Fruit fly (Drosophila melanogaster) whole organism, adult: Measurements from ENCODE around the gene CG31827.

Source experiments
- CG12768 ChIP-seq: fragments of 200-800 bp; sonication (Bioruptor generic); optimal IDR thresholded peaks from 2 replicates; lab custom pipeline; 2017; ENCODE audit warnings: missing biosample characterization, missing genetic modification characterization, mild to moderate bottlenecking, moderate library complexity, missing genetic modification reagents
- CG14711 ChIP-seq: fragments of 200-800 bp; sonication (Bioruptor generic); optimal IDR thresholded peaks from 2 replicates; lab custom pipeline; 2018; ENCODE audit warnings: missing biosample characterization, mild to moderate bottlenecking, missing genetic modification characterization, moderate library complexity
- CG7045 ChIP-seq: fragments of 200-800 bp; sonication (Bioruptor generic); optimal IDR thresholded peaks from 2 replicates; lab custom pipeline; 2017; ENCODE audit warnings: missing biosample characterization, mild to moderate bottlenecking, missing genetic modification characterization
- Clk ChIP-seq: fragments of 200-800 bp; sonication (Bioruptor generic); optimal IDR thresholded peaks from 2 replicates; lab custom pipeline; 2017; ENCODE audit warnings: missing biosample characterization, missing genetic modification characterization
- Crg-1 ChIP-seq: fragments of 200-800 bp; sonication (Bioruptor generic); optimal IDR thresholded peaks from 2 replicates; lab custom pipeline; 2016; ENCODE audit warnings: missing biosample characterization, missing genetic modification characterization
- Mnt ChIP-seq: fragments of 200-800 bp; sonication (Bioruptor generic); optimal IDR thresholded peaks from 2 replicates; lab custom pipeline; 2016; ENCODE audit warnings: missing biosample characterization, mild to moderate bottlenecking, missing genetic modification characterization
- cic ChIP-seq: fragments of 200-800 bp; sonication (Bioruptor generic); optimal IDR thresholded peaks from 2 replicates; lab custom pipeline; 2017; ENCODE audit warnings: missing biosample characterization, mild to moderate bottlenecking, missing genetic modification characterization, moderate library complexity
- tj ChIP-seq: fragments of 200-800 bp; sonication (Bioruptor generic); optimal IDR thresholded peaks from 3 replicates; lab custom pipeline; 2017; ENCODE audit warnings: missing biosample characterization, mild to moderate bottlenecking, missing genetic modification characterization, moderate library complexity
- toe ChIP-seq: fragments of 200-800 bp; sonication (Bioruptor generic); optimal IDR thresholded peaks from 2 replicates; lab custom pipeline; 2016; ENCODE audit warnings: missing biosample characterization, missing genetic modification characterization

DNA sequence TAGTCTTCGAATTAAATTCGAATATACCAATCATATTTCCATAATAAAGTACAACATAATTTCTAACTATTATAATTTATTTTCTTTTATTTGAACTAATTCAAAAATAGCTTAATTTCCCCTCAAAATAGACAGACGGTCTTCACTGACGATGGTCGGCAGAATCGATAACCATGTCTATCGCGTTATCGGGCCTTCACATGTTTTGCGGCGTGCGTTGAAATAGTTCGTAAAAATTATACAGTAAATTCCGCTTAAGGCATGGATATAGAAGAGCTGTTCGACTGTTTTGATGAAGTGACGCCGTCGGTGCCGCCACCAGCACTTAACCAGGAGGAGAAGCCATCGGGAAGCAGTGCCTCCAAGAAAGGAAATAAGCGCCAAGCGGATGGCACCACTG is 47.1 kb downstream of the CG31827 start, which contains the start of gene Mtr4:
- TF ChIP-seq CG7045 (GFP tag; lab: Kevin White, UChicago), result no peak
- no peak for TF ChIP-seq cic (GFP tag; lab: Kevin White, UChicago)
- TF ChIP-seq CG14711 (tag; lab: Kevin White, UChicago), result no peak
- no peak for TF ChIP-seq Clk (GFP tag; lab: Kevin White, UChicago)
- no peak for TF ChIP-seq tj (GFP tag; lab: Kevin White, UChicago)
- no peak for TF ChIP-seq toe (GFP tag; lab: Kevin White, UChicago)
- TF ChIP-seq Mnt (GFP tag; lab: Kevin White, UChicago), result peak; percentile 58
- TF ChIP-seq Crg-1 (GFP tag; lab: Kevin White, UChicago), result no peak
- TF ChIP-seq CG12768, result no peak
